Fruit fly (Drosophila melanogaster) whole organism, embryonic: ENCODE data around the gene CG3078.
A peak's percentile ranks its signal among the peaks of the same experiment; 100 is the strongest.

ENCODE experiments used
- Atf3 ChIP-seq: fragments of 200-800 bp; sonication (Bioruptor generic); optimal IDR thresholded peaks from 3 replicates; lab custom pipeline; 2016; ENCODE audit warnings: missing biosample characterization, missing genetic modification characterization
- B-H1 ChIP-seq: fragments of 200-800 bp; sonication (Bioruptor generic); IDR thresholded peaks from 3 replicates; pipeline ENCODE4 v1.3.6; 2022; ENCODE audit warnings: missing biosample characterization, missing genetic modification characterization
- Bgb ChIP-seq: fragments of 200-800 bp; sonication (Bioruptor generic); IDR thresholded peaks from 2 replicates; pipeline ENCODE4 v1.3.6; 2022; ENCODE audit warnings: missing biosample characterization, missing genetic modification characterization; ENCODE audit not compliant: partially characterized antibody
- CG10321 ChIP-seq: fragments of 200-800 bp; sonication (Bioruptor generic); IDR thresholded peaks from 2 replicates; pipeline ENCODE4 v1.3.6; 2022; ENCODE audit warnings: missing biosample characterization, missing genetic modification characterization
- CG13775 ChIP-seq: fragments of 200-800 bp; sonication (Bioruptor generic); optimal IDR thresholded peaks from 3 replicates; lab custom pipeline; 2017; ENCODE audit warnings: missing biosample characterization, mild to moderate bottlenecking, missing genetic modification characterization
- CG14667 ChIP-seq: fragments of 200-800 bp; sonication (Bioruptor generic); IDR thresholded peaks from 2 replicates; pipeline ENCODE4 v1.3.6; 2022; ENCODE audit warnings: missing biosample characterization, missing genetic modification characterization
- CG15073 ChIP-seq: fragments of 200-800 bp; sonication (Bioruptor generic); optimal IDR thresholded peaks from 2 replicates; lab custom pipeline; 2016; ENCODE audit warnings: missing biosample characterization, missing genetic modification characterization
- CG15479 ChIP-seq: fragments of 200-800 bp; sonication (Bioruptor generic); optimal IDR thresholded peaks from 3 replicates; lab custom pipeline; 2019; ENCODE audit warnings: missing biosample characterization, mild to moderate bottlenecking, missing genetic modification characterization, moderate library complexity
- CG1602 ChIP-seq: fragments of 200-800 bp; sonication (Bioruptor generic); optimal IDR thresholded peaks from 3 replicates; lab custom pipeline; 2016; ENCODE audit warnings: missing biosample characterization, missing genetic modification characterization
- CG1647 ChIP-seq: fragments of 200-800 bp; sonication (Bioruptor generic); optimal IDR thresholded peaks from 3 replicates; lab custom pipeline; 2016; ENCODE audit warnings: missing biosample characterization, missing genetic modification characterization
- CG16779 ChIP-seq: fragments of 200-800 bp; sonication (Bioruptor generic); IDR thresholded peaks from 2 replicates; pipeline ENCODE4 v1.3.6; 2022; ENCODE audit warnings: missing biosample characterization, missing genetic modification characterization
- CG17359 ChIP-seq: fragments of 200-800 bp; sonication (Bioruptor generic); optimal IDR thresholded peaks from 3 replicates; lab custom pipeline; 2018; ENCODE audit warnings: missing biosample characterization, mild to moderate bottlenecking, missing genetic modification characterization, moderate library complexity
- CG17829 ChIP-seq: fragments of 200-800 bp; optimal IDR thresholded peaks from 2 replicates; lab custom pipeline; 2019; ENCODE audit warnings: missing biosample characterization, mild to moderate bottlenecking, missing genetic modification characterization, moderate library complexity
- CG2199 ChIP-seq: fragments of 200-800 bp; sonication (Bioruptor generic); IDR thresholded peaks from 3 replicates; pipeline ENCODE4 v1.3.6; 2022; ENCODE audit warnings: missing biosample characterization, missing genetic modification characterization
- CG2712 ChIP-seq: fragments of 200-800 bp; optimal IDR thresholded peaks from 3 replicates; lab custom pipeline; 2019; ENCODE audit warnings: missing biosample characterization, mild to moderate bottlenecking, missing genetic modification characterization, moderate library complexity
- CG4328 ChIP-seq: fragments of 200-800 bp; sonication (Bioruptor generic); optimal IDR thresholded peaks from 3 replicates; lab custom pipeline; 2017; ENCODE audit warnings: missing biosample characterization, missing genetic modification reagents, missing genetic modification characterization
- CG6272 ChIP-seq: fragments of 200-800 bp; sonication (Bioruptor generic); IDR thresholded peaks from 2 replicates; pipeline ENCODE4 v1.3.6; 2022; ENCODE audit warnings: missing biosample characterization, missing genetic modification characterization
- CG6813 ChIP-seq: fragments of 200-800 bp; sonication (Bioruptor generic); optimal IDR thresholded peaks from 2 replicates; lab custom pipeline; 2017; ENCODE audit warnings: missing biosample characterization, missing genetic modification characterization, mild to moderate bottlenecking, moderate library complexity, missing genetic modification reagents
- CG7963 ChIP-seq: fragments of 200-800 bp; sonication (Bioruptor generic); IDR thresholded peaks from 3 replicates; pipeline ENCODE4 v1.3.6; 2022; ENCODE audit warnings: missing biosample characterization, missing genetic modification characterization; ENCODE audit not compliant: partially characterized antibody
- Camta ChIP-seq: fragments of 200-800 bp; sonication (Bioruptor generic); optimal IDR thresholded peaks from 2 replicates; lab custom pipeline; 2016; ENCODE audit warnings: missing biosample characterization, missing genetic modification characterization
- CrebB ChIP-seq: fragments of 200-800 bp; sonication (Bioruptor generic); optimal IDR thresholded peaks from 3 replicates; lab custom pipeline; 2018; ENCODE audit warnings: missing biosample characterization, mild to moderate bottlenecking, missing genetic modification characterization
- Dek ChIP-seq: fragments of 200-800 bp; sonication (Bioruptor generic); optimal IDR thresholded peaks from 3 replicates; lab custom pipeline; 2019; ENCODE audit warnings: missing biosample characterization, mild to moderate bottlenecking, missing genetic modification characterization, moderate library complexity
- Dip3 ChIP-seq: fragments of 200-800 bp; sonication (Bioruptor generic); optimal IDR thresholded peaks from 3 replicates; lab custom pipeline; 2016; ENCODE audit warnings: missing biosample characterization, missing genetic modification characterization
- Doc2 ChIP-seq: fragments of 200-800 bp; sonication (Bioruptor generic); IDR thresholded peaks from 2 replicates; pipeline ENCODE4 v1.3.6; 2022; ENCODE audit warnings: missing biosample characterization, missing genetic modification characterization
- E2f1 ChIP-seq: fragments of 200-800 bp; sonication (Bioruptor generic); IDR thresholded peaks from 2 replicates; pipeline ENCODE4 v1.3.6; 2022; ENCODE audit warnings: missing biosample characterization, missing genetic modification characterization
- Fer3 ChIP-seq: fragments of 200-800 bp; sonication (Bioruptor generic); optimal IDR thresholded peaks from 2 replicates; lab custom pipeline; 2018; ENCODE audit warnings: missing biosample characterization, mild to moderate bottlenecking, missing genetic modification characterization, moderate library complexity
- Mrtf ChIP-seq: fragments of 200-800 bp; sonication (Bioruptor generic); IDR thresholded peaks from 3 replicates; pipeline ENCODE4 v1.3.6; 2022; ENCODE audit warnings: missing biosample characterization, missing genetic modification characterization
- NC2α ChIP-seq: fragments of 200-800 bp; sonication (Bioruptor generic); optimal IDR thresholded peaks from 2 replicates; lab custom pipeline; 2016; ENCODE audit warnings: missing biosample characterization, missing genetic modification characterization
- NFAT ChIP-seq: fragments of 200-800 bp; sonication (Bioruptor generic); IDR thresholded peaks from 2 replicates; pipeline ENCODE4 v1.3.6; 2022; ENCODE audit warnings: missing biosample characterization, missing genetic modification characterization
- Xrp1 ChIP-seq: fragments of 200-800 bp; sonication (Bioruptor generic); IDR thresholded peaks from 2 replicates; pipeline ENCODE4 v1.3.6; 2022; ENCODE audit warnings: missing biosample characterization, missing genetic modification characterization
- abd-A ChIP-seq: fragments of 200-800 bp; sonication (Bioruptor generic); optimal IDR thresholded peaks from 3 replicates; lab custom pipeline; 2019; ENCODE audit warnings: missing biosample characterization, mild to moderate bottlenecking, missing genetic modification characterization, moderate library complexity
- bsh ChIP-seq, 2 experiments: fragments of 200-800 bp; sonication (Bioruptor generic); optimal IDR thresholded peaks; 2 replicates each; lab custom pipeline; 2017 to 2018; ENCODE audit warnings: mild to moderate bottlenecking in 2 of 2, missing biosample characterization in 2 of 2, missing genetic modification characterization in 2 of 2, moderate library complexity in 1 of 2
- cas ChIP-seq: fragments of 200-800 bp; sonication (Bioruptor generic); IDR thresholded peaks from 2 replicates; pipeline ENCODE4 v1.3.6; 2022; ENCODE audit warnings: missing biosample characterization, missing genetic modification characterization
- cg ChIP-seq: fragments of 200-800 bp; sonication (Bioruptor generic); optimal IDR thresholded peaks from 3 replicates; lab custom pipeline; 2019; ENCODE audit warnings: missing biosample characterization, mild to moderate bottlenecking, missing genetic modification characterization, moderate library complexity
- croc ChIP-seq: fragments of 200-800 bp; sonication (Bioruptor generic); conservative IDR thresholded peaks from 3 replicates; pipeline ENCODE4 v1.3.6; 2022; ENCODE audit warnings: missing biosample characterization, missing genetic modification characterization
- danr ChIP-seq: fragments of 200-800 bp; sonication (Bioruptor generic); IDR thresholded peaks from 2 replicates; pipeline ENCODE4 v1.3.6; 2022; ENCODE audit warnings: missing biosample characterization, missing genetic modification characterization
- dati ChIP-seq: fragments of 200-800 bp; sonication (Bioruptor generic); IDR thresholded peaks from 2 replicates; pipeline ENCODE4 v1.3.6; 2022; ENCODE audit warnings: missing biosample characterization, missing genetic modification characterization
- eyg ChIP-seq: fragments of 200-800 bp; sonication (Bioruptor generic); optimal IDR thresholded peaks from 3 replicates; lab custom pipeline; 2016; ENCODE audit warnings: missing biosample characterization, missing genetic modification characterization
- ftz-f1 ChIP-seq: fragments of 200-800 bp; sonication (Bioruptor generic); optimal IDR thresholded peaks from 2 replicates; lab custom pipeline; 2016; ENCODE audit warnings: missing biosample characterization, missing genetic modification characterization
- gt ChIP-seq: fragments of 200-800 bp; sonication (Bioruptor generic); IDR thresholded peaks from 2 replicates; pipeline ENCODE4 v1.3.6; 2022; ENCODE audit warnings: missing biosample characterization, missing genetic modification characterization
- her ChIP-seq: fragments of 200-800 bp; sonication (Bioruptor generic); optimal IDR thresholded peaks from 2 replicates; lab custom pipeline; 2016; ENCODE audit warnings: missing biosample characterization, missing genetic modification characterization
- hkb ChIP-seq, 2 experiments: fragments of 200-800 bp in 1 of 2; fragments of >200 bp in 1 of 2; sonication (Bioruptor generic) in 1 of 2; IDR thresholded peaks in 1 of 2; optimal IDR thresholded peaks in 1 of 2; 2 replicates each; pipeline versions ENCODE4 v1.3.6 to Lab custom; 2017 to 2022; ENCODE audit warnings: missing biosample characterization in 1 of 2, missing genetic modification characterization in 1 of 2
- otp ChIP-seq: fragments of 200-800 bp; sonication (Bioruptor generic); IDR thresholded peaks from 3 replicates; pipeline ENCODE4, ENCODE4 v1.3.6; 2022; ENCODE audit warnings: missing biosample characterization, missing genetic modification characterization
- p53 ChIP-seq: fragments of 200-800 bp; sonication (Bioruptor generic); optimal IDR thresholded peaks from 2 replicates; lab custom pipeline; 2016; ENCODE audit warnings: missing biosample characterization, missing genetic modification characterization
- prd ChIP-seq, 3 experiments: fragments of >200 bp in 2 of 3; fragments of 200-800 bp in 1 of 3; sonication (Bioruptor generic) in 1 of 3; optimal IDR thresholded peaks in 2 of 3; IDR thresholded peaks in 1 of 3; 2 replicates in 2 of 3; 3 replicates in 1 of 3; pipeline versions ENCODE4 v1.3.6 to Lab custom; 2017 to 2022; ENCODE audit warnings: missing biosample characterization in 1 of 3, missing genetic modification characterization in 1 of 3
- seq ChIP-seq: fragments of 200-800 bp; sonication (Bioruptor generic); IDR thresholded peaks from 2 replicates; pipeline ENCODE4 v1.3.6; 2022; ENCODE audit warnings: missing biosample characterization, missing genetic modification characterization
- sqz ChIP-seq: fragments of 200-800 bp; sonication (Bioruptor generic); optimal IDR thresholded peaks from 3 replicates; lab custom pipeline; 2018; ENCODE audit warnings: missing biosample characterization, mild to moderate bottlenecking, missing genetic modification characterization
- sr ChIP-seq: fragments of 200-800 bp; sonication (Bioruptor generic); IDR thresholded peaks from 3 replicates; pipeline ENCODE4 v1.3.6; 2022; ENCODE audit warnings: missing biosample characterization, missing genetic modification characterization
- zf30C ChIP-seq: fragments of 200-800 bp; sonication (Bioruptor generic); optimal IDR thresholded peaks from 3 replicates; lab custom pipeline; 2018; ENCODE audit warnings: missing biosample characterization, mild to moderate bottlenecking, missing genetic modification characterization

CG3078 gene

DNA sequence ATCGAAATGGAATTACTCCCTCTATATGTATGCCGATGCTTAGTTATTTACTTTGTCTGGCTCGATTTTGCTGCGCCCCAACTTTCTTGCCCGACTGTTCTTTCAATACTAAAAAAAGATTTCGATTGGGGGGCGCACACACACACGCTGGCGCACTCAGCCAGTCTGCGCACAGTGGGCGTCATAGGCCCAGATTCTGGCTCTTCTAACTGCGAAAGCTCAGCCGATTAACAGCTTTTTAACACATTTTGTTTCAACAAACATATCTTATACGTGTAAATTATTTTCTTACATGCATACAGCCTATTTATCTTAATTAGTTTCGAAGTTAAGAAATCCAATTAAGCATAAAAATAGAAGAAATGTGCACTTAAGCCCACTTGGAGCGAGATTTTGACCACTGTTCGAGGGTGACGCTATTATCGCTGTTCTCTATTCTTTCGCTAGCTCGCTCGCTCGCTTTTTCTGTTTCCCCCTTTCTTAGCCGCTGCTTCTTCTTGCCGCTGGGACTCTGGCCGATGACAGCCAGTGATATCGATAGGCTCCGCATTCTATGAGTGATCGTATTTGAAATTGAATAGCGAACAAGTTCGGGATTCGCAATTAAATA lies 37.4 kb downstream of the CG3078 start, which contains the start of gene Vinc (continued):
- peak; percentile 71 for TF ChIP-seq cg (GFP tag; lab: Kevin White, UChicago)
- no peak for TF ChIP-seq hkb (optimal IDR thresholded peaks at IDR 0.05; lab: Kevin White, UChicago)
- TF ChIP-seq hkb (GFP tag; IDR thresholded peaks at IDR 0.05; lab: Robert Waterston, UW) = peak; percentile 86
- TF ChIP-seq Mrtf (GFP tag; lab: Robert Waterston, UW) = peak; percentile 77; the same call in 2 of the 3 replicates
- peak; percentile 92 for TF ChIP-seq CG4328 (GFP tag; lab: Kevin White, UChicago)
- peak; percentile 70 for TF ChIP-seq CG1647 (GFP tag; lab: Kevin White, UChicago)
- TF ChIP-seq eyg (GFP tag; lab: Kevin White, UChicago) = peak; percentile 80
- no peak for TF ChIP-seq abd-A (tag; lab: Kevin White, UChicago)
- TF ChIP-seq CG1602 (GFP tag; lab: Kevin White, UChicago) = peak; percentile 60
- TF ChIP-seq seq (GFP tag; lab: Robert Waterston, UW) = peak; percentile 66; the same call in 1 of the 2 replicates
- peak; percentile 80 for TF ChIP-seq NFAT (GFP tag; lab: Robert Waterston, UW)
- no peak for TF ChIP-seq dati
- TF ChIP-seq Dek (tag; lab: Kevin White, UChicago) = peak; percentile 83
- peak; percentile 80 for TF ChIP-seq her (GFP tag; lab: Kevin White, UChicago)
- no peak for TF ChIP-seq prd (optimal IDR thresholded peaks at IDR 0.05; lab: Kevin White, UChicago)
- peak; percentile 79 for TF ChIP-seq prd (GFP tag; IDR thresholded peaks at IDR 0.05; lab: Robert Waterston, UW)
- peak; percentile 29 for TF ChIP-seq NC2α (GFP tag; lab: Kevin White, UChicago)
- peak; percentile 86 for TF ChIP-seq Dip3 (GFP tag; lab: Kevin White, UChicago)
- peak; percentile 75 for TF ChIP-seq croc (GFP tag; lab: Robert Waterston, UW)
- TF ChIP-seq CG15479 = no peak
- peak; percentile 23; the same call in 1 of the 3 replicates for TF ChIP-seq sr (GFP tag; lab: Robert Waterston, UW)
- TF ChIP-seq CG6272 = peak; percentile 80
- no peak for TF ChIP-seq CG10321 (GFP tag; lab: Robert Waterston, UW)
- peak; percentile 76 for TF ChIP-seq danr
- peak; percentile 90 for TF ChIP-seq CG17359
- TF ChIP-seq CG17829 (tag; lab: Kevin White, UChicago) = peak; percentile 89
- peak; percentile 85 for TF ChIP-seq CG6813 (GFP tag; lab: Kevin White, UChicago)
- TF ChIP-seq CrebB (tag; lab: Kevin White, UChicago) = peak; percentile 75
- TF ChIP-seq Atf3 = peak; percentile 68
- TF ChIP-seq sqz (GFP tag; lab: Kevin White, UChicago) = peak; percentile 82
- 0 out of 3 replicates have a peak, but pooled peaks have one; percentile 7 for TF ChIP-seq CG7963
- TF ChIP-seq bsh (GFP tag; optimal IDR thresholded peaks at IDR 0.05; lab: Kevin White, UChicago) = peak; percentile 65 to 73
- no peak for TF ChIP-seq CG15073 (GFP tag; lab: Kevin White, UChicago)
- peak; percentile 43 for TF ChIP-seq Bgb
- TF ChIP-seq CG2199 (GFP tag; lab: Robert Waterston, UW) = 0 out of 3 replicates have a peak, but pooled peaks have one; percentile 52
- TF ChIP-seq cas (GFP tag; lab: Robert Waterston, UW) = peak; percentile 68; the same call in 1 of the 2 replicates
- TF ChIP-seq ftz-f1 (GFP tag; lab: Kevin White, UChicago) = peak; percentile 79
- peak; percentile 89 for TF ChIP-seq CG2712 (tag; lab: Kevin White, UChicago)
- no peak for TF ChIP-seq zf30C (GFP tag; lab: Kevin White, UChicago)
- no peak for TF ChIP-seq CG16779
- peak; percentile 74 for TF ChIP-seq CG14667 (GFP tag; lab: Robert Waterston, UW)
- TF ChIP-seq gt = no peak
- peak; percentile 77 for TF ChIP-seq CG13775 (GFP tag; lab: Kevin White, UChicago)
- peak; percentile 72 for TF ChIP-seq p53 (GFP tag; lab: Kevin White, UChicago)
- TF ChIP-seq Camta (GFP tag; lab: Kevin White, UChicago) = peak; percentile 82
- TF ChIP-seq otp (GFP tag; lab: Robert Waterston, UW) = peak; percentile 64; the same call in 2 of the 3 replicates
- TF ChIP-seq B-H1 (GFP tag; lab: Robert Waterston, UW) = peak; percentile 68
- TF ChIP-seq E2f1 = peak; percentile 83
- TF ChIP-seq Doc2 (GFP tag; lab: Robert Waterston, UW) = no peak
- peak; percentile 91 for TF ChIP-seq Xrp1 (GFP tag; lab: Robert Waterston, UW)
- TF ChIP-seq Fer3 (tag; lab: Kevin White, UChicago) = peak; percentile 91
